Fruit fly (Drosophila melanogaster) whole organism, embryonic: Measurements from ENCODE around the gene lqfR.

Experiments
- Antp ChIP-seq: fragments of 200-800 bp; sonication (Bioruptor generic); optimal IDR thresholded peaks from 3 replicates; lab custom pipeline; 2016; ENCODE audit warnings: missing biosample characterization, missing genetic modification characterization
- B-H2 ChIP-seq: fragments of 200-800 bp; sonication (Bioruptor generic); optimal IDR thresholded peaks from 2 replicates; lab custom pipeline; 2018; ENCODE audit warnings: missing biosample characterization, mild to moderate bottlenecking, missing genetic modification characterization
- Bteb2 ChIP-seq: fragments of 200-800 bp; sonication (Bioruptor generic); optimal IDR thresholded peaks from 2 replicates; lab custom pipeline; 2016; ENCODE audit warnings: missing biosample characterization, missing genetic modification characterization
- C15 ChIP-seq: fragments of 200-800 bp; sonication (Bioruptor generic); IDR thresholded peaks from 3 replicates; pipeline ENCODE4 v1.3.6; 2022; ENCODE audit warnings: missing biosample characterization, missing genetic modification characterization
- CG10462 ChIP-seq: fragments of 200-800 bp; sonication (Bioruptor generic); optimal IDR thresholded peaks from 2 replicates; lab custom pipeline; 2016; ENCODE audit warnings: missing biosample characterization, missing genetic modification characterization
- CG12071 ChIP-seq: fragments of 200-800 bp; sonication (Bioruptor generic); optimal IDR thresholded peaks from 3 replicates; lab custom pipeline; 2018; ENCODE audit warnings: missing biosample characterization, mild to moderate bottlenecking, missing genetic modification characterization
- CG13123 ChIP-seq: fragments of 200-800 bp; sonication (Bioruptor generic); optimal IDR thresholded peaks from 2 replicates; lab custom pipeline; 2016; ENCODE audit warnings: missing biosample characterization, missing genetic modification characterization
- CG15073 ChIP-seq: fragments of 200-800 bp; sonication (Bioruptor generic); optimal IDR thresholded peaks from 2 replicates; lab custom pipeline; 2016; ENCODE audit warnings: missing biosample characterization, missing genetic modification characterization
- CG1602 ChIP-seq: fragments of 200-800 bp; sonication (Bioruptor generic); optimal IDR thresholded peaks from 3 replicates; lab custom pipeline; 2016; ENCODE audit warnings: missing biosample characterization, missing genetic modification characterization
- CG1603 ChIP-seq: fragments of 200-800 bp; sonication (Bioruptor generic); optimal IDR thresholded peaks from 2 replicates; lab custom pipeline; 2019; ENCODE audit warnings: missing biosample characterization, mild to moderate bottlenecking, missing genetic modification characterization, moderate library complexity
- CG17361 ChIP-seq: fragments of 200-800 bp; sonication (Bioruptor generic); IDR thresholded peaks from 3 replicates; pipeline ENCODE4 v1.3.6; 2022; ENCODE audit warnings: missing biosample characterization, missing genetic modification characterization
- CG18011 ChIP-seq: fragments of 200-800 bp; sonication (Bioruptor generic); optimal IDR thresholded peaks from 2 replicates; lab custom pipeline; 2017; ENCODE audit warnings: missing biosample characterization, missing genetic modification characterization, mild to moderate bottlenecking, moderate library complexity, missing genotype
- CG30020 ChIP-seq: fragments of 200-800 bp; optimal IDR thresholded peaks from 2 replicates; lab custom pipeline; 2019; ENCODE audit warnings: missing biosample characterization, mild to moderate bottlenecking, missing genetic modification characterization, moderate library complexity
- CG30431 ChIP-seq: fragments of 200-800 bp; sonication (Bioruptor generic); optimal IDR thresholded peaks from 2 replicates; lab custom pipeline; 2017; ENCODE audit warnings: missing biosample characterization, missing genetic modification characterization
- CG33557 ChIP-seq: fragments of 200-800 bp; sonication (Bioruptor generic); optimal IDR thresholded peaks from 2 replicates; lab custom pipeline; 2019; ENCODE audit warnings: missing biosample characterization, mild to moderate bottlenecking, missing genetic modification characterization, moderate library complexity
- CG4328 ChIP-seq: fragments of 200-800 bp; sonication (Bioruptor generic); optimal IDR thresholded peaks from 3 replicates; lab custom pipeline; 2017; ENCODE audit warnings: missing biosample characterization, missing genetic modification reagents, missing genetic modification characterization
- CG4707 ChIP-seq: fragments of 200-800 bp; sonication (Bioruptor generic); optimal IDR thresholded peaks from 2 replicates; lab custom pipeline; 2018; ENCODE audit warnings: missing biosample characterization, mild to moderate bottlenecking, missing genetic modification characterization, moderate library complexity
- CG6654 ChIP-seq: fragments of 200-800 bp; sonication (Bioruptor generic); optimal IDR thresholded peaks from 2 replicates; lab custom pipeline; 2017; ENCODE audit warnings: missing biosample characterization, mild to moderate bottlenecking, missing genetic modification characterization
- CG7372 ChIP-seq: fragments of 200-800 bp; sonication (Bioruptor generic); IDR thresholded peaks from 2 replicates; pipeline ENCODE4 v1.3.6; 2022; ENCODE audit warnings: missing biosample characterization, missing genetic modification characterization
- CHES-1-like ChIP-seq: fragments of 200-800 bp; sonication (Bioruptor generic); optimal IDR thresholded peaks from 2 replicates; lab custom pipeline; 2016; ENCODE audit warnings: missing biosample characterization, missing genetic modification characterization
- D19A ChIP-seq: fragments of 200-800 bp; optimal IDR thresholded peaks from 3 replicates; lab custom pipeline; 2019; ENCODE audit warnings: missing biosample characterization, mild to moderate bottlenecking, missing genetic modification characterization, moderate library complexity
- D19B ChIP-seq: fragments of 200-800 bp; sonication (Bioruptor generic); optimal IDR thresholded peaks from 2 replicates; lab custom pipeline; 2017; ENCODE audit warnings: missing biosample characterization, mild to moderate bottlenecking, missing genetic modification characterization
- Dek ChIP-seq: fragments of 200-800 bp; sonication (Bioruptor generic); optimal IDR thresholded peaks from 3 replicates; lab custom pipeline; 2019; ENCODE audit warnings: missing biosample characterization, mild to moderate bottlenecking, missing genetic modification characterization, moderate library complexity
- Dp ChIP-seq: fragments of 200-800 bp; sonication (Bioruptor generic); optimal IDR thresholded peaks from 2 replicates; lab custom pipeline; 2018; ENCODE audit warnings: missing biosample characterization, mild to moderate bottlenecking, missing genetic modification characterization, moderate library complexity
- Ets97D ChIP-seq: fragments of 200-800 bp; sonication (Bioruptor generic); optimal IDR thresholded peaks from 3 replicates; lab custom pipeline; 2016; ENCODE audit warnings: missing biosample characterization, missing genetic modification characterization
- HLH4C ChIP-seq: fragments of 200-800 bp; sonication (Bioruptor generic); IDR thresholded peaks from 3 replicates; pipeline ENCODE4 v1.3.6; 2022; ENCODE audit warnings: missing biosample characterization, missing genetic modification characterization; ENCODE audit not compliant: partially characterized antibody
- HmgZ ChIP-seq: fragments of 200-800 bp; sonication (Bioruptor generic); optimal IDR thresholded peaks from 2 replicates; lab custom pipeline; 2018; ENCODE audit warnings: missing biosample characterization, mild to moderate bottlenecking, missing genetic modification characterization
- Lim3 ChIP-seq: fragments of 200-800 bp; sonication (Bioruptor generic); IDR thresholded peaks from 2 replicates; pipeline ENCODE4 v1.3.6; 2022; ENCODE audit warnings: missing biosample characterization, missing genetic modification characterization
- Oaz ChIP-seq: fragments of 200-800 bp; sonication (Bioruptor generic); IDR thresholded peaks from 2 replicates; pipeline ENCODE4 v1.3.6; 2022; ENCODE audit warnings: missing biosample characterization, missing genetic modification characterization
- Opbp ChIP-seq: fragments of 200-800 bp; sonication (Bioruptor generic); IDR thresholded peaks from 3 replicates; pipeline ENCODE4 v1.3.6; 2022; ENCODE audit warnings: missing biosample characterization, missing genetic modification characterization; ENCODE audit not compliant: partially characterized antibody
- PHDP ChIP-seq: fragments of 200-800 bp; sonication (Bioruptor generic); optimal IDR thresholded peaks from 3 replicates; lab custom pipeline; 2018; ENCODE audit warnings: missing biosample characterization, mild to moderate bottlenecking, missing genetic modification characterization, moderate library complexity
- Side ChIP-seq: fragments of 200-800 bp; sonication (Bioruptor generic); optimal IDR thresholded peaks from 2 replicates; lab custom pipeline; 2016; ENCODE audit warnings: missing biosample characterization, missing genetic modification characterization
- aop ChIP-seq: fragments of 200-800 bp; sonication (Bioruptor generic); IDR thresholded peaks from 2 replicates; pipeline ENCODE4 v1.3.6; 2022; ENCODE audit warnings: missing biosample characterization, missing genetic modification characterization
- ato ChIP-seq: fragments of 200-800 bp; sonication (Bioruptor generic); IDR thresholded peaks from 2 replicates; pipeline ENCODE4 v1.3.6; 2022; ENCODE audit warnings: missing biosample characterization, missing genetic modification characterization; ENCODE audit not compliant: partially characterized antibody
- dati ChIP-seq: fragments of 200-800 bp; sonication (Bioruptor generic); IDR thresholded peaks from 2 replicates; pipeline ENCODE4 v1.3.6; 2022; ENCODE audit warnings: missing biosample characterization, missing genetic modification characterization
- disco-r ChIP-seq: fragments of 200-800 bp; sonication (Bioruptor generic); optimal IDR thresholded peaks from 2 replicates; lab custom pipeline; 2016; ENCODE audit warnings: missing biosample characterization, missing genetic modification characterization
- gsb-n ChIP-seq: fragments of 200-800 bp; sonication (Bioruptor generic); optimal IDR thresholded peaks from 3 replicates; lab custom pipeline; 2018; ENCODE audit warnings: missing biosample characterization, mild to moderate bottlenecking, missing genetic modification characterization
- hb ChIP-seq: fragments of 200-800 bp; sonication (Bioruptor generic); IDR thresholded peaks from 3 replicates; pipeline ENCODE4 v1.3.6; 2022; ENCODE audit warnings: missing biosample characterization, missing genetic modification characterization; ENCODE audit not compliant: partially characterized antibody
- insv ChIP-seq, 2 experiments: fragments of 200-800 bp; sonication (Bioruptor generic); optimal IDR thresholded peaks; 3 replicates each; lab custom pipeline; 2016 to 2018; ENCODE audit warnings: missing biosample characterization in 2 of 2, missing genetic modification characterization in 2 of 2
- kni ChIP-seq: fragments of 200-800 bp; sonication (Bioruptor generic); optimal IDR thresholded peaks from 3 replicates; lab custom pipeline; 2017; ENCODE audit warnings: mild to moderate bottlenecking, missing biosample characterization, missing genetic modification reagents, missing genetic modification characterization
- knrl ChIP-seq: fragments of 200-800 bp; sonication (Bioruptor generic); IDR thresholded peaks from 3 replicates; pipeline ENCODE4 v1.3.6; 2022; ENCODE audit warnings: missing biosample characterization, missing genetic modification characterization; ENCODE audit not compliant: partially characterized antibody
- maf-S ChIP-seq: fragments of 200-800 bp; sonication (Bioruptor generic); optimal IDR thresholded peaks from 2 replicates; lab custom pipeline; 2016; ENCODE audit warnings: missing biosample characterization, missing genetic modification characterization
- pros ChIP-seq: fragments of 200-800 bp; sonication (Bioruptor generic); optimal IDR thresholded peaks from 3 replicates; lab custom pipeline; 2019; ENCODE audit warnings: missing biosample characterization, mild to moderate bottlenecking, missing genetic modification characterization, moderate library complexity
- pzg ChIP-seq: fragments of 200-800 bp; sonication (Bioruptor generic); optimal IDR thresholded peaks from 3 replicates; lab custom pipeline; 2018; ENCODE audit warnings: missing biosample characterization, mild to moderate bottlenecking, missing genetic modification characterization, moderate library complexity
- ranshi ChIP-seq: fragments of 200-800 bp; sonication (Bioruptor generic); IDR thresholded peaks from 2 replicates; pipeline ENCODE4 v1.3.6; 2022; ENCODE audit warnings: missing biosample characterization, missing genetic modification characterization
- shn ChIP-seq: fragments of 200-800 bp; sonication (Bioruptor generic); optimal IDR thresholded peaks from 3 replicates; lab custom pipeline; 2016; ENCODE audit warnings: missing biosample characterization, missing genetic modification characterization
- sim ChIP-seq: fragments of 200-800 bp; sonication (Bioruptor generic); IDR thresholded peaks from 2 replicates; pipeline ENCODE4 v1.3.6; 2022; ENCODE audit warnings: missing biosample characterization, missing genetic modification characterization
- sna ChIP-seq: fragments of 200-800 bp; sonication (Bioruptor generic); IDR thresholded peaks from 2 replicates; pipeline ENCODE4 v1.3.6; 2022; ENCODE audit warnings: missing biosample characterization, missing genetic modification characterization; ENCODE audit not compliant: partially characterized antibody
- sr ChIP-seq: fragments of 200-800 bp; sonication (Bioruptor generic); IDR thresholded peaks from 3 replicates; pipeline ENCODE4 v1.3.6; 2022; ENCODE audit warnings: missing biosample characterization, missing genetic modification characterization
- unc-4 ChIP-seq: fragments of 200-800 bp; sonication (Bioruptor generic); IDR thresholded peaks from 2 replicates; pipeline ENCODE4 v1.3.6; 2022; ENCODE audit warnings: missing biosample characterization, missing genetic modification characterization; ENCODE audit not compliant: partially characterized antibody
- zen2 ChIP-seq: fragments of 200-800 bp; sonication (Bioruptor generic); IDR thresholded peaks from 3 replicates; pipeline ENCODE4 v1.3.6; 2022; ENCODE audit warnings: missing biosample characterization, missing genetic modification characterization; ENCODE audit not compliant: partially characterized antibody

lqfR gene

dm6 chr3R:22381077-22381476 lies 30.0 kb upstream of the lqfR start, which contains the start of gene CG43342 (continued):
- TF ChIP-seq Ets97D (GFP tag; lab: Kevin White, UChicago) (no peak), C15 (GFP tag; lab: Robert Waterston, UW) (no peak), ato (GFP tag; lab: Robert Waterston, UW) (peak; percentile 81), zen2 (GFP tag; lab: Robert Waterston, UW) (peak; percentile 88), CHES-1-like (no peak), Bteb2 (GFP tag; lab: Kevin White, UChicago) (no peak), CG18011 (GFP tag; lab: Kevin White, UChicago) (no peak), dati (no peak), kni (GFP tag; lab: Kevin White, UChicago) (no peak), Opbp (GFP tag; lab: Robert Waterston, UW) (peak; percentile 80; the same call in 2 of the 3 replicates), gsb-n (tag; lab: Kevin White, UChicago) (no peak), sr (GFP tag; lab: Robert Waterston, UW) (no peak), HLH4C (GFP tag; lab: Robert Waterston, UW) (peak; percentile 92), knrl (GFP tag; lab: Robert Waterston, UW) (peak; percentile 68; the same call in 2 of the 3 replicates), pros (GFP tag; lab: Kevin White, UChicago) (no peak), Lim3 (GFP tag; lab: Robert Waterston, UW) (no peak), CG4707 (GFP tag; lab: Kevin White, UChicago) (no peak), CG1603 (tag; lab: Kevin White, UChicago) (peak; percentile 37), D19B (GFP tag; lab: Kevin White, UChicago) (no peak), CG13123 (no peak), D19A (tag; lab: Kevin White, UChicago) (no peak), CG12071 (GFP tag; lab: Kevin White, UChicago) (no peak), CG15073 (no peak), CG7372 (GFP tag; lab: Robert Waterston, UW) (no peak), HmgZ (tag; lab: Kevin White, UChicago) (no peak), shn (GFP tag; lab: Kevin White, UChicago) (no peak), CG1602 (GFP tag; lab: Kevin White, UChicago) (no peak), ranshi (GFP tag; lab: Robert Waterston, UW) (no peak), maf-S (GFP tag; lab: Kevin White, UChicago) (no peak), Antp (GFP tag; lab: Kevin White, UChicago) (no peak), pzg (GFP tag; lab: Kevin White, UChicago) (peak; percentile 40), sim (GFP tag; lab: Robert Waterston, UW) (no peak), CG33557 (no peak), insv (GFP tag; optimal IDR thresholded peaks at IDR 0.05; lab: Kevin White, UChicago) (no peak), Dek (tag; lab: Kevin White, UChicago) (no peak), disco-r (GFP tag; lab: Kevin White, UChicago) (no peak), Dp (GFP tag; lab: Kevin White, UChicago) (peak; percentile 74), PHDP (tag; lab: Kevin White, UChicago) (no peak), CG4328 (no peak), CG30431 (GFP tag; lab: Kevin White, UChicago) (no peak), Oaz (GFP tag; lab: Robert Waterston, UW) (no peak), B-H2 (no peak), hb (peak; percentile 82), CG10462 (GFP tag; lab: Kevin White, UChicago) (no peak), unc-4 (GFP tag; lab: Robert Waterston, UW) (peak; percentile 76), Side (no peak), CG6654 (GFP tag; lab: Kevin White, UChicago) (no peak), CG30020 (tag; lab: Kevin White, UChicago) (no peak), CG17361 (no peak), aop (GFP tag; lab: Robert Waterston, UW) (no peak), sna (GFP tag; lab: Robert Waterston, UW) (peak; percentile 81)
